Fruit fly (Drosophila melanogaster): ENCODE data around the gene CG17202.
A peak's percentile ranks its signal among the peaks of the same experiment; 100 is the strongest.
"Not testable (repeated sequence)": the region's sequence is repeated elsewhere in the genome, so short reads cannot be mapped to it uniquely, and the experiment has no call there.

Gene CG17202

dm6 chr3R:12456370-12456940 lies 33.9 kb downstream of the CG17202 start, which contains the start of gene trus:
TSS of gene trus (plus strand) at chr3R:12456573.
- peak; percentile 27 for TF ChIP-seq esn (GFP tag; optimal IDR thresholded peaks at IDR 0.05)
- no peak for TF ChIP-seq CG16779 (tag; optimal IDR thresholded peaks at IDR 0.05)
- no peak for TF ChIP-seq CG6163 (GFP tag; IDR thresholded peaks at IDR 0.05)
- TF ChIP-seq fd85E (GFP tag; optimal IDR thresholded peaks at IDR 0.05): no peak
- no peak for TF ChIP-seq Ets96B (tag; optimal IDR thresholded peaks at IDR 0.05)
- TF ChIP-seq Ets21C (GFP tag; optimal IDR thresholded peaks at IDR 0.05): no peak
- TF ChIP-seq CG34406 (GFP tag; optimal IDR thresholded peaks at IDR 0.05): no peak

- TF ChIP-seq Hr38 (GFP tag; optimal IDR thresholded peaks at IDR 0.05): no peak
- TF ChIP-seq Hr39 (GFP tag; optimal IDR thresholded peaks at IDR 0.05): no peak
- TF ChIP-seq CG6808 (GFP tag; optimal IDR thresholded peaks at IDR 0.05): no peak
- TF ChIP-seq Eip78C (GFP tag): peak; percentile 13
- TF ChIP-seq esn (GFP tag; optimal IDR thresholded peaks at IDR 0.05): peak; percentile 19
- no peak for TF ChIP-seq Blimp-1 (GFP tag; optimal IDR thresholded peaks at IDR 0.05)
- no peak for TF ChIP-seq CG3032 (tag; optimal IDR thresholded peaks at IDR 0.05)
- TF ChIP-seq fkh (GFP tag; optimal IDR thresholded peaks at IDR 0.05): peak; percentile 91
- TF ChIP-seq CG9139 (GFP tag; optimal IDR thresholded peaks at IDR 0.05): no peak
- TF ChIP-seq Eip75B (GFP tag; optimal IDR thresholded peaks at IDR 0.05): no peak
- TF ChIP-seq CG34406 (GFP tag; optimal IDR thresholded peaks at IDR 0.05): no peak
- no peak for TF ChIP-seq Ets21C (GFP tag; optimal IDR thresholded peaks at IDR 0.05)
These were observed 37.4 kb downstream of the CG17202 start, which contains the start of the genes CG5961 and Polr3C for dm6 chr3R:12459879-12460522. TSS of gene CG5961 (minus strand) at chr3R:12460294. TSS of gene Polr3C (plus strand) at chr3R:12460414.

DNA sequence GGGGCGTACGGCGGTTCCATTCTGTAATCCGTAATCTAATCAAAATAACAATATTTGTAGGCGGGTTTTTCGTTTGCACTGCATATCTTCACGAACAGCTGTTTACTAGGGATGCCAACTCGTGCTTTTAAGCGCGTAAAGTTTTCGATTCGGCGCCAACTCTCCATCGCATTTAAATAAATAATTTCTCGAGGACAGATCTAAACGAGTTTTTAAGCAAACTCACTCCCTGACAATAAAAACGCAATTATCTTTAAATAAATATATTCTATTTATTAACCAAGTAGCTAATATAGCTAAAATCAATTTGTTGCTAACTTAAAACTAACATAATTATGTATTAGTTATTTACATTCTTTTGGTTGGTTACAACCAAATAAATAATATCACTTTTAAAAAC lies 42.6 kb downstream of the CG17202 start, which contains the start of gene CG5608:
Gene CG5608, minus strand, starts transcription at position 101 of the 400 bp plus-strand sequence.
- not testable (repeated sequence) for TF ChIP-seq Hr38 (GFP tag; optimal IDR thresholded peaks at IDR 0.05); CG6163 (GFP tag; IDR thresholded peaks at IDR 0.05); net (GFP tag; optimal IDR thresholded peaks at IDR 0.05)

DNA sequence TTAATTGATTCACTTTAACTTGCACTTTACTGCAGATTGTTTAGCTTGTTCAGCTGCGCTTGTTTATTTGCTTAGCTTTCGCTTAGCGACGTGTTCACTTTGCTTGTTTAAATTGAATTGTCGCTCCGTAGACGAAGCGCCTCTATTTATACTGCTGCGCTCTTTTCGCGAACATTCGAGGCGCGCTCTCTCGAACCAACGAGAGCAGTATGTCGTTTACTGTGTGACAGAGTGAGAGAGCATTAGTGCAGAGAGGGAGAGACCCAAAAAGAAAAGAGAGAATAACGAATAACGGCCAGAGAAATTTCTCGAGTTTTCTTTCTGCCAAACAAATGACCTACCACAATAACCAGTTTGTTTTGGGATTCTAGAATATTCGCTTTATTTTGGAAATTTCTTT lies 45.1 kb downstream of the CG17202 start, which contains the start of gene Hsp70Ba:
Gene Hsp70Ba, minus strand, starts transcription at position 102 of the 400 bp plus-strand sequence.
- not testable (repeated sequence) for TF ChIP-seq CG11294 (GFP tag; IDR thresholded peaks at IDR 0.05); Sox102F (GFP tag; optimal IDR thresholded peaks at IDR 0.05); Blimp-1 (GFP tag; optimal IDR thresholded peaks at IDR 0.05)

Measured in whole organism, prepupa.